Fruit fly (Drosophila melanogaster) whole organism, embryonic: Measurements from ENCODE around the gene CG11158.

Experiments used
- Abd-B ChIP-seq: fragments of 200-800 bp; sonication (Bioruptor generic); optimal IDR thresholded peaks from 2 replicates; lab custom pipeline; 2018; ENCODE audit warnings: missing biosample characterization, mild to moderate bottlenecking, missing genetic modification characterization, moderate library complexity
- CG1024 ChIP-seq: fragments of 200-800 bp; sonication (Bioruptor generic); IDR thresholded peaks from 2 replicates; pipeline ENCODE4 v1.3.6; 2022; ENCODE audit warnings: missing biosample characterization, missing genetic modification characterization
- CG10565 ChIP-seq: fragments of 200-800 bp; sonication (Bioruptor generic); optimal IDR thresholded peaks from 3 replicates; lab custom pipeline; 2016; ENCODE audit warnings: missing biosample characterization, mild to moderate bottlenecking, missing genetic modification characterization
- CG11504 ChIP-seq: fragments of 200-800 bp; sonication (Bioruptor generic); optimal IDR thresholded peaks from 3 replicates; lab custom pipeline; 2019; ENCODE audit warnings: missing biosample characterization, mild to moderate bottlenecking, missing genetic modification characterization, moderate library complexity
- CG11723 ChIP-seq: fragments of 200-800 bp; sonication (Bioruptor generic); optimal IDR thresholded peaks from 2 replicates; lab custom pipeline; 2017; ENCODE audit warnings: missing biosample characterization, mild to moderate bottlenecking, missing genetic modification characterization
- CG12236 ChIP-seq: fragments of 200-800 bp; sonication (Bioruptor generic); optimal IDR thresholded peaks from 2 replicates; lab custom pipeline; 2016; ENCODE audit warnings: missing biosample characterization, missing genetic modification characterization
- CG12769 ChIP-seq: fragments of 200-800 bp; sonication (Bioruptor generic); optimal IDR thresholded peaks from 2 replicates; lab custom pipeline; 2019; ENCODE audit warnings: missing biosample characterization, mild to moderate bottlenecking, missing genetic modification characterization, moderate library complexity
- CG13624 ChIP-seq: fragments of 200-800 bp; sonication (Bioruptor generic); optimal IDR thresholded peaks from 2 replicates; lab custom pipeline; 2016; ENCODE audit warnings: missing biosample characterization, missing genetic modification characterization
- CG13894 ChIP-seq: fragments of 200-800 bp; sonication (Bioruptor generic); optimal IDR thresholded peaks from 3 replicates; lab custom pipeline; 2018; ENCODE audit warnings: missing biosample characterization, mild to moderate bottlenecking, missing genetic modification characterization, moderate library complexity
- CG1792 ChIP-seq: fragments of 200-800 bp; sonication (Bioruptor generic); optimal IDR thresholded peaks from 2 replicates; lab custom pipeline; 2016; ENCODE audit warnings: missing biosample characterization, missing genetic modification characterization
- CG2116 ChIP-seq: fragments of 200-800 bp; sonication (Bioruptor generic); optimal IDR thresholded peaks from 3 replicates; lab custom pipeline; 2018; ENCODE audit warnings: missing biosample characterization, mild to moderate bottlenecking, missing genetic modification characterization
- CG30431 ChIP-seq: fragments of 200-800 bp; sonication (Bioruptor generic); optimal IDR thresholded peaks from 2 replicates; lab custom pipeline; 2017; ENCODE audit warnings: missing biosample characterization, missing genetic modification characterization
- CG34422 ChIP-seq: fragments of 200-800 bp; sonication (Bioruptor generic); IDR thresholded peaks from 3 replicates; pipeline ENCODE4 v1.3.6; 2022; ENCODE audit warnings: missing biosample characterization, missing genetic modification characterization
- CG3995 ChIP-seq: fragments of 200-800 bp; sonication (Bioruptor generic); optimal IDR thresholded peaks from 3 replicates; lab custom pipeline; 2016; ENCODE audit warnings: missing biosample characterization, missing genetic modification characterization
- CG4282 ChIP-seq: fragments of 200-800 bp; sonication (Bioruptor generic); optimal IDR thresholded peaks from 2 replicates; lab custom pipeline; 2016; ENCODE audit warnings: missing biosample characterization, missing genetic modification characterization
- CG4328 ChIP-seq: fragments of 200-800 bp; sonication (Bioruptor generic); optimal IDR thresholded peaks from 3 replicates; lab custom pipeline; 2017; ENCODE audit warnings: missing biosample characterization, missing genetic modification reagents, missing genetic modification characterization
- CG4360 ChIP-seq: fragments of 200-800 bp; sonication (Bioruptor generic); IDR thresholded peaks from 2 replicates; pipeline ENCODE4 v1.3.6; 2022; ENCODE audit warnings: missing biosample characterization, missing genetic modification characterization
- CG6175 ChIP-seq: fragments of 200-800 bp; sonication (Bioruptor generic); IDR thresholded peaks from 3 replicates; pipeline ENCODE4 v1.3.6; 2022; ENCODE audit warnings: missing biosample characterization, missing genetic modification characterization
- Dbx ChIP-seq: fragments of 200-800 bp; sonication (Bioruptor generic); IDR thresholded peaks from 3 replicates; pipeline ENCODE4 v1.3.6; 2022; ENCODE audit warnings: missing biosample characterization, missing genetic modification characterization
- ERR ChIP-seq: fragments of 200-800 bp; sonication (Bioruptor generic); optimal IDR thresholded peaks from 2 replicates; lab custom pipeline; 2016; ENCODE audit warnings: missing biosample characterization, missing genetic modification characterization
- Ets65A ChIP-seq: fragments of 200-800 bp; sonication (Bioruptor generic); peaks from one replicate; lab custom pipeline; 2016; ENCODE audit warnings: missing biosample characterization, missing genetic modification characterization
- Ets97D ChIP-seq: fragments of 200-800 bp; sonication (Bioruptor generic); optimal IDR thresholded peaks from 3 replicates; lab custom pipeline; 2016; ENCODE audit warnings: missing biosample characterization, missing genetic modification characterization
- HLH4C ChIP-seq: fragments of 200-800 bp; sonication (Bioruptor generic); IDR thresholded peaks from 3 replicates; pipeline ENCODE4 v1.3.6; 2022; ENCODE audit warnings: missing biosample characterization, missing genetic modification characterization; ENCODE audit not compliant: partially characterized antibody
- Hmr ChIP-seq: fragments of 200-800 bp; sonication (Bioruptor generic); optimal IDR thresholded peaks from 3 replicates; lab custom pipeline; 2017; ENCODE audit warnings: mild to moderate bottlenecking, missing biosample characterization, missing genetic modification reagents, missing genetic modification characterization
- Hr39 ChIP-seq: fragments of >200 bp; optimal IDR thresholded peaks from 2 replicates; lab custom pipeline; 2017
- Jarid2 ChIP-seq: fragments of 200-800 bp; sonication (Bioruptor generic); optimal IDR thresholded peaks from 3 replicates; lab custom pipeline; 2017; ENCODE audit warnings: mild to moderate bottlenecking, missing biosample characterization, missing genetic modification reagents, missing genetic modification characterization
- Lhr ChIP-seq: fragments of 200-800 bp; sonication (Bioruptor generic); optimal IDR thresholded peaks from 3 replicates; lab custom pipeline; 2017; ENCODE audit warnings: mild to moderate bottlenecking, missing biosample characterization, missing genetic modification reagents, missing genetic modification characterization
- Max ChIP-seq: fragments of 200-800 bp; sonication (Bioruptor generic); optimal IDR thresholded peaks from 2 replicates; lab custom pipeline; 2016; ENCODE audit warnings: missing biosample characterization, mild to moderate bottlenecking, missing genetic modification characterization
- Mrtf ChIP-seq: fragments of 200-800 bp; sonication (Bioruptor generic); IDR thresholded peaks from 3 replicates; pipeline ENCODE4 v1.3.6; 2022; ENCODE audit warnings: missing biosample characterization, missing genetic modification characterization
- NC2α ChIP-seq: fragments of 200-800 bp; sonication (Bioruptor generic); optimal IDR thresholded peaks from 2 replicates; lab custom pipeline; 2016; ENCODE audit warnings: missing biosample characterization, missing genetic modification characterization
- NK7.1 ChIP-seq: fragments of 200-800 bp; sonication (Bioruptor generic); optimal IDR thresholded peaks from 3 replicates; lab custom pipeline; 2016; ENCODE audit warnings: missing biosample characterization, missing genetic modification characterization
- Nf-YB ChIP-seq: fragments of 200-800 bp; sonication (Bioruptor generic); optimal IDR thresholded peaks from 3 replicates; lab custom pipeline; 2019; ENCODE audit warnings: missing biosample characterization, mild to moderate bottlenecking, missing genetic modification characterization, moderate library complexity
- PHDP ChIP-seq: fragments of 200-800 bp; sonication (Bioruptor generic); optimal IDR thresholded peaks from 3 replicates; lab custom pipeline; 2018; ENCODE audit warnings: missing biosample characterization, mild to moderate bottlenecking, missing genetic modification characterization, moderate library complexity
- Ravus ChIP-seq: fragments of 200-800 bp; sonication (Bioruptor generic); IDR thresholded peaks from 2 replicates; pipeline ENCODE4 v1.3.6; 2022; ENCODE audit warnings: missing biosample characterization, missing genetic modification characterization
- Sry-β ChIP-seq: fragments of 200-800 bp; sonication (Bioruptor generic); optimal IDR thresholded peaks from 2 replicates; lab custom pipeline; 2018; ENCODE audit warnings: missing biosample characterization, mild to moderate bottlenecking, missing genetic modification characterization, moderate library complexity
- Usf ChIP-seq: fragments of 200-800 bp; sonication (Bioruptor generic); optimal IDR thresholded peaks from 2 replicates; lab custom pipeline; 2017; ENCODE audit warnings: missing genotype, missing biosample characterization, missing genetic modification characterization
- Xbp1 ChIP-seq: fragments of 200-800 bp; sonication (Bioruptor generic); optimal IDR thresholded peaks from 3 replicates; lab custom pipeline; 2016; ENCODE audit warnings: missing biosample characterization, mild to moderate bottlenecking, missing genetic modification characterization
- abd-A ChIP-seq: fragments of 200-800 bp; sonication (Bioruptor generic); optimal IDR thresholded peaks from 3 replicates; lab custom pipeline; 2019; ENCODE audit warnings: missing biosample characterization, mild to moderate bottlenecking, missing genetic modification characterization, moderate library complexity
- ap ChIP-seq: fragments of 200-800 bp; sonication (Bioruptor generic); IDR thresholded peaks from 2 replicates; pipeline ENCODE4 v1.3.6; 2022; ENCODE audit warnings: missing biosample characterization, missing genetic modification characterization
- az2 ChIP-seq: fragments of 200-800 bp; sonication (Bioruptor generic); optimal IDR thresholded peaks from 3 replicates; lab custom pipeline; 2016; ENCODE audit warnings: missing biosample characterization, missing genetic modification characterization
- bbx ChIP-seq: fragments of 200-800 bp; sonication (Bioruptor generic); IDR thresholded peaks from 2 replicates; pipeline ENCODE4 v1.3.6; 2022; ENCODE audit warnings: missing biosample characterization, missing genetic modification characterization; ENCODE audit not compliant: partially characterized antibody
- bsh ChIP-seq, 2 experiments: fragments of 200-800 bp; sonication (Bioruptor generic); optimal IDR thresholded peaks; 2 replicates each; lab custom pipeline; 2017 to 2018; ENCODE audit warnings: mild to moderate bottlenecking in 2 of 2, missing biosample characterization in 2 of 2, missing genetic modification characterization in 2 of 2, moderate library complexity in 1 of 2
- ci ChIP-seq: fragments of 200-800 bp; sonication (Bioruptor generic); IDR thresholded peaks from 3 replicates; pipeline ENCODE4 v1.3.6; 2022; ENCODE audit warnings: missing biosample characterization, missing genetic modification characterization
- esg ChIP-seq: fragments of 200-800 bp; sonication (Bioruptor generic); conservative IDR thresholded peaks from 2 replicates; pipeline ENCODE4 v1.3.6; 2022; ENCODE audit warnings: missing biosample characterization, missing genetic modification characterization
- gfzf ChIP-seq: fragments of 200-800 bp; sonication (Bioruptor generic); optimal IDR thresholded peaks from 2 replicates; lab custom pipeline; 2016; ENCODE audit warnings: missing biosample characterization, mild to moderate bottlenecking, missing genetic modification characterization, moderate library complexity
- jumu ChIP-seq: fragments of 200-800 bp; sonication (Bioruptor generic); optimal IDR thresholded peaks from 3 replicates; lab custom pipeline; 2016; ENCODE audit warnings: missing biosample characterization, missing genetic modification characterization
- lbe ChIP-seq: fragments of 200-800 bp; sonication (Bioruptor generic); optimal IDR thresholded peaks from 2 replicates; lab custom pipeline; 2016; ENCODE audit warnings: missing biosample characterization, mild to moderate bottlenecking, missing genetic modification characterization
- sna ChIP-seq: fragments of 200-800 bp; sonication (Bioruptor generic); IDR thresholded peaks from 2 replicates; pipeline ENCODE4 v1.3.6; 2022; ENCODE audit warnings: missing biosample characterization, missing genetic modification characterization; ENCODE audit not compliant: partially characterized antibody
- z ChIP-seq: fragments of 200-800 bp; sonication (Bioruptor generic); IDR thresholded peaks from 3 replicates; pipeline ENCODE4 v1.3.6; 2022; ENCODE audit warnings: missing biosample characterization, missing genetic modification characterization
- zfh1 ChIP-seq: fragments of 200-800 bp; sonication (Bioruptor generic); IDR thresholded peaks from 3 replicates; pipeline ENCODE4 v1.3.6; 2022; ENCODE audit warnings: missing biosample characterization, missing genetic modification characterization

Gene CG11158

dm6 chrX:13641115-13641890, 41.4 kb upstream of the CG11158 start (continued):
- TF ChIP-seq bsh (GFP tag; optimal IDR thresholded peaks at IDR 0.05; lab: Kevin White, UChicago) (peak; percentile 78 to 91), gfzf (no peak), CG12236 (GFP tag; lab: Kevin White, UChicago) (peak; percentile 93), CG2116 (GFP tag; lab: Kevin White, UChicago) (peak; percentile 69), esg (peak; percentile 89), CG3995 (GFP tag; lab: Kevin White, UChicago) (peak; percentile 35), CG1792 (GFP tag; lab: Kevin White, UChicago) (peak; percentile 92), Max (GFP tag; lab: Kevin White, UChicago) (peak; percentile 92), CG10565 (GFP tag; lab: Kevin White, UChicago) (peak; percentile 69), Mrtf (GFP tag; lab: Robert Waterston, UW) (peak; percentile 94), Ets65A (GFP tag; lab: Kevin White, UChicago) (peak; percentile 99), CG4360 (GFP tag; lab: Robert Waterston, UW) (peak; percentile 86), ERR (GFP tag; lab: Kevin White, UChicago) (peak; percentile 94), Ets97D (GFP tag; lab: Kevin White, UChicago) (peak; percentile 87), CG4328 (peak; percentile 78), az2 (GFP tag; lab: Kevin White, UChicago) (peak; percentile 94), ap (peak; percentile 90), CG34422 (GFP tag; lab: Robert Waterston, UW) (peak; percentile 93), CG13624 (GFP tag; lab: Kevin White, UChicago) (peak; percentile 97), Nf-YB (peak; percentile 48), sna (GFP tag; lab: Robert Waterston, UW) (no peak), Jarid2 (GFP tag; lab: Kevin White, UChicago) (peak; percentile 52), CG11504 (tag; lab: Kevin White, UChicago) (peak; percentile 94), z (GFP tag; lab: Robert Waterston, UW) (peak; percentile 61; the same call in 2 of the 3 replicates), HLH4C (no peak), CG11723 (GFP tag; lab: Kevin White, UChicago) (peak; percentile 86), zfh1 (GFP tag; lab: Robert Waterston, UW) (peak; percentile 92), Hmr (peak; percentile 95), Dbx (GFP tag; lab: Robert Waterston, UW) (peak; percentile 95), Xbp1 (peak; percentile 95), lbe (GFP tag; lab: Kevin White, UChicago) (no peak), NK7.1 (GFP tag; lab: Kevin White, UChicago) (peak; percentile 79), NC2α (GFP tag; lab: Kevin White, UChicago) (peak; percentile 72), Usf (GFP tag; lab: Kevin White, UChicago) (peak; percentile 75), Hr39 (no peak), Ravus (GFP tag; lab: Robert Waterston, UW) (peak; percentile 78), abd-A (tag; lab: Kevin White, UChicago) (no peak), CG6175 (GFP tag; lab: Robert Waterston, UW) (peak; percentile 91), CG12769 (tag; lab: Kevin White, UChicago) (peak; percentile 93), ci (GFP tag; lab: Robert Waterston, UW) (peak; percentile 96), bbx (GFP tag; lab: Robert Waterston, UW) (no peak), Abd-B (GFP tag; lab: Kevin White, UChicago) (peak; percentile 93), Sry-β (GFP tag; lab: Kevin White, UChicago) (peak; percentile 54), Lhr (GFP tag; lab: Kevin White, UChicago) (peak; percentile 62), CG4282 (GFP tag; lab: Kevin White, UChicago) (peak; percentile 94), CG30431 (GFP tag; lab: Kevin White, UChicago) (peak; percentile 89), CG1024 (GFP tag; lab: Robert Waterston, UW) (peak; percentile 87), jumu (peak; percentile 95), CG13894 (tag; lab: Kevin White, UChicago) (peak; percentile 88), PHDP (tag; lab: Kevin White, UChicago) (peak; percentile 92)
